Worm (Caenorhabditis elegans): ENCODE data around the gene vps-35.
A peak's percentile ranks its signal among the peaks of the same experiment; 100 is the strongest.

vps-35 gene

DNA sequence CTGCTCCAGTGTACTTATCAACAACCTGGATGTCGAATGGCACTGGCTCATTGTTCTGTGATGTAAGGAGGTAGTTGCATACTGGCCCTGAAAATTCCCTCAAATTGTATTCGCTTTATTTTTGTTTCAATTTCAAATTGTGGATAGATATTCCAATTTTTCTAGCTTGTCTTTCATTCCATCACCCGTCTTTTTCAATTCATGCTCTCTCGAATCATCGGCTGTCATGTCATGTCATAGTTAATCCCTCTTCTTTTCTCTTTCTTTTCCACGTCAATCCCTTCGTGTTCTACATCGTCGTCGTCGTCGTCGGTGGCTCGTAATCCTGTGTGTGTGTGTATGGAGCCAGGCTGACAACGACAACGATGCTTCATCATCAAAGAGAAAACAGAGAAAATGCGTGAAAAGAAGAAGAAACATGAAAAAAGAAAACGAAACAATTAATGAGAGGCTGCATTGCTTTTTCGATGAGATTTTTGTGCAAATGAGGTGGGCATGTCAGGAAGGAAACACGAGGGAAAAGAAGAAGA, 48.1 kb downstream of the vps-35 start:
- peak; percentile 30 for TF ChIP-seq egl-5 (tag; optimal IDR thresholded peaks at IDR 0.05)
- TF ChIP-seq lsy-12 (tag; optimal IDR thresholded peaks at IDR 0.05): no peak
- no peak for TF ChIP-seq unc-39 (tag; optimal IDR thresholded peaks at IDR 0.05)
- TF ChIP-seq nhr-11 (tag; optimal IDR thresholded peaks at IDR 0.05): no peak
- TF ChIP-seq ztf-4 (tag; optimal IDR thresholded peaks at IDR 0.05): no peak
- TF ChIP-seq ceh-9 (tag; optimal IDR thresholded peaks at IDR 0.05): no peak
- no peak for TF ChIP-seq mml-1 (tag; optimal IDR thresholded peaks at IDR 0.05)
- TF ChIP-seq nhr-25 (tag; optimal IDR thresholded peaks at IDR 0.05): no peak
- peak; percentile 39 for TF ChIP-seq lin-39 (tag; optimal IDR thresholded peaks at IDR 0.05)
- no peak for TF ChIP-seq snpc-4 (tag; optimal IDR thresholded peaks at IDR 0.05)
- TF ChIP-seq aly-2 (tag; optimal IDR thresholded peaks at IDR 0.05): no peak
- TF ChIP-seq unc-62 (GFP tag; optimal IDR thresholded peaks at IDR 0.05): peak; percentile 12
- TF ChIP-seq elt-2 (tag; optimal IDR thresholded peaks at IDR 0.05): no peak
- peak; percentile 14 for TF ChIP-seq nfya-1 (tag; optimal IDR thresholded peaks at IDR 0.05; ENCODE audit: insufficient read depth)
- no peak for TF ChIP-seq nhr-28 (tag; optimal IDR thresholded peaks at IDR 0.05)
- no peak for TF ChIP-seq sea-2 (GFP tag; optimal IDR thresholded peaks at IDR 0.05)
- no peak for TF ChIP-seq nhr-237 (tag; optimal IDR thresholded peaks at IDR 0.05)
- TF ChIP-seq zag-1 (tag; optimal IDR thresholded peaks at IDR 0.05): no peak
- no peak for TF ChIP-seq jun-1 (tag; optimal IDR thresholded peaks at IDR 0.05)
- TF ChIP-seq ama-1 (optimal IDR thresholded peaks at IDR 0.05): no peak
- no peak for TF ChIP-seq nhr-12 (tag; optimal IDR thresholded peaks at IDR 0.05)
- TF ChIP-seq eor-1 (tag; optimal IDR thresholded peaks at IDR 0.05): no peak

ce11 chrII:5956583-5956982, 49.0 kb downstream of the vps-35 start, which contains the start of gene casy-1:
Gene casy-1, minus strand, starts transcription at chrII:5956683.
- TF ChIP-seq nfya-1 (tag; optimal IDR thresholded peaks at IDR 0.05; ENCODE audit: insufficient read depth) (no peak), mdl-1 (tag; optimal IDR thresholded peaks at IDR 0.05) (no peak), lsy-12 (tag; optimal IDR thresholded peaks at IDR 0.05) (no peak), ztf-11 (tag; optimal IDR thresholded peaks at IDR 0.05) (no peak), ZK546.5 (tag; optimal IDR thresholded peaks at IDR 0.05) (no peak), ceh-9 (tag; optimal IDR thresholded peaks at IDR 0.05) (no peak), pha-4 (tag; optimal IDR thresholded peaks at IDR 0.05) (no peak), eor-1 (tag; optimal IDR thresholded peaks at IDR 0.05) (no peak), lin-15B (tag; optimal IDR thresholded peaks at IDR 0.05) (no peak), jun-1 (tag; optimal IDR thresholded peaks at IDR 0.05) (no peak), ztf-4 (tag; optimal IDR thresholded peaks at IDR 0.05) (no peak), daf-12 (tag; optimal IDR thresholded peaks at IDR 0.05) (no peak), ama-1 (optimal IDR thresholded peaks at IDR 0.05) (no peak), elt-3 (tag; optimal IDR thresholded peaks at IDR 0.05) (no peak), egl-27 (tag; optimal IDR thresholded peaks at IDR 0.05) (no peak), fos-1 (tag; optimal IDR thresholded peaks at IDR 0.05) (no peak), snpc-4 (tag; optimal IDR thresholded peaks at IDR 0.05) (no peak), aly-2 (tag; optimal IDR thresholded peaks at IDR 0.05) (no peak), hmg-11 (tag; optimal IDR thresholded peaks at IDR 0.05) (no peak)

DNA sequence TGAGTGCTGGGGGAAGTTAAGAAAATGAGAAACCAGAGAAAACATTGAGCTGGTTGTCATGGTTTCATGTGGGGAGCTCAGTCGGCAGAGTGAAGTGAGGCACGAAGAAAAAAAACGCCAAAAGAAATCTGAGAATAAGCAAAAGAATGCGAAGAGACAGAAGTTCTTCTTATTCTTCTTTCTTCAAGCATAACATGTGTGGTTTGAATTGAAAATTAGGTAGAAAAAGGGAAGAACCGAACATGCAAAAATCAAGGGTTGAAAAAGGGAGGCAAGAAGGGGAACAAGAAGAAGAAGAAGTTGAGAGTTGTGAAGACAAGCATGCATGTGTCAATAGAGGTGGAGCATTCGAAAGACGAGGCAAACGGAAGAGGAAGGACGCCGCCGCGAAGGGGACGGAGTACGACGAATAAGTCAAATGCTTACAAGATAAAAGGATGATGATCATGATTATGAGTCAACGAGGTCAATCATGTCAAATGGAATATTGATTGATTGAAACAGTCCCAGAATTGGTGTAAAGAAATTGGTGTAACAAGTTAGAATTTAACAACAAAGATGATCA, 50.3 kb downstream of the vps-35 start:
- TF ChIP-seq hmg-11 (tag; optimal IDR thresholded peaks at IDR 0.05) (peak; percentile 21), ama-1 (optimal IDR thresholded peaks at IDR 0.05) (no peak), pha-4 (tag; optimal IDR thresholded peaks at IDR 0.05) (no peak), snpc-4 (tag; optimal IDR thresholded peaks at IDR 0.05) (no peak), daf-12 (tag; optimal IDR thresholded peaks at IDR 0.05) (no peak), pqm-1 (tag; optimal IDR thresholded peaks at IDR 0.05) (no peak), fkh-10 (GFP tag; optimal IDR thresholded peaks at IDR 0.05) (peak; percentile 54), ZK546.5 (tag; optimal IDR thresholded peaks at IDR 0.05) (no peak), ceh-28 (tag; optimal IDR thresholded peaks at IDR 0.05) (no peak), skn-1 (tag; optimal IDR thresholded peaks at IDR 0.05) (no peak), egl-5 (tag; optimal IDR thresholded peaks at IDR 0.05) (no peak), tbx-2 (tag; optimal IDR thresholded peaks at IDR 0.05) (no peak)

Measured in whole organism, L3 larva.